Worm (Caenorhabditis elegans): Measurements from ENCODE around the gene drh-1.

Gene drh-1

ce11 chrIV:6585397-6585921, 27.7 kb downstream of the drh-1 start, which contains the start of the genes F38A5.2 and dnj-11:
TSS of gene F38A5.2 (minus strand) at chrIV:6585400.
TSS of gene dnj-11 (plus strand) at chrIV:6585871.
- peak; percentile 76 for TF ChIP-seq hmg-11 (tag; optimal IDR thresholded peaks at IDR 0.05)
- peak; percentile 82 for TF ChIP-seq snpc-4 (tag; optimal IDR thresholded peaks at IDR 0.05)
- peak; percentile 94 for TF ChIP-seq lin-15B (tag; optimal IDR thresholded peaks at IDR 0.05)
- no peak for TF ChIP-seq ceh-82 (tag; optimal IDR thresholded peaks at IDR 0.05)
- TF ChIP-seq nhr-11 (tag; optimal IDR thresholded peaks at IDR 0.05) = no peak
- peak; percentile 85 for TF ChIP-seq nhr-23 (tag; optimal IDR thresholded peaks at IDR 0.05)
- TF ChIP-seq fkh-2 (tag; optimal IDR thresholded peaks at IDR 0.05) = no peak
- peak; percentile 86 for TF ChIP-seq nfya-1 (tag; optimal IDR thresholded peaks at IDR 0.05; ENCODE audit: insufficient read depth)
- peak; percentile 97 for TF ChIP-seq pha-4 (tag; optimal IDR thresholded peaks at IDR 0.05)
- TF ChIP-seq nhr-43 (tag; optimal IDR thresholded peaks at IDR 0.05; ENCODE audit: poor library complexity, severe bottlenecking) = peak; percentile 69
- TF ChIP-seq nhr-25 (tag; optimal IDR thresholded peaks at IDR 0.05) = peak; percentile 89
- TF ChIP-seq ceh-28 (tag; optimal IDR thresholded peaks at IDR 0.05) = peak; percentile 18
- TF ChIP-seq jun-1 (tag; optimal IDR thresholded peaks at IDR 0.05) = peak; percentile 34
- TF ChIP-seq nhr-67 (tag; optimal IDR thresholded peaks at IDR 0.05) = no peak
- peak; percentile 83 for TF ChIP-seq skn-1 (tag; optimal IDR thresholded peaks at IDR 0.05)
- peak; percentile 68 for TF ChIP-seq R02D3.7 (tag; optimal IDR thresholded peaks at IDR 0.05)
- peak; percentile 44 for TF ChIP-seq fkh-10 (GFP tag; optimal IDR thresholded peaks at IDR 0.05)
- no peak for TF ChIP-seq ceh-9 (tag; optimal IDR thresholded peaks at IDR 0.05)
- TF ChIP-seq unc-39 (tag; optimal IDR thresholded peaks at IDR 0.05) = no peak
- TF ChIP-seq ama-1 (optimal IDR thresholded peaks at IDR 0.05) = no peak
- TF ChIP-seq lin-39 (tag; optimal IDR thresholded peaks at IDR 0.05) = peak; percentile 64
- TF ChIP-seq pqm-1 (tag; optimal IDR thresholded peaks at IDR 0.05) = peak; percentile 62
- TF ChIP-seq egl-27 (tag; optimal IDR thresholded peaks at IDR 0.05) = no peak
- TF ChIP-seq egl-5 (tag; optimal IDR thresholded peaks at IDR 0.05) = peak; percentile 71
- peak; percentile 28 for TF ChIP-seq elt-2 (tag; optimal IDR thresholded peaks at IDR 0.05)
- TF ChIP-seq sea-2 (GFP tag; optimal IDR thresholded peaks at IDR 0.05) = no peak
- TF ChIP-seq lsy-12 (tag; optimal IDR thresholded peaks at IDR 0.05) = peak; percentile 27

ce11 chrIV:6582604-6583003, 30.5 kb downstream of the drh-1 start, which contains the start of gene odr-8:
TSS of gene odr-8 (minus strand) at chrIV:6582704.
- no peak for TF ChIP-seq ceh-9 (tag; optimal IDR thresholded peaks at IDR 0.05)
- no peak for TF ChIP-seq daf-12 (tag; optimal IDR thresholded peaks at IDR 0.05)
- TF ChIP-seq nhr-23 (tag; optimal IDR thresholded peaks at IDR 0.05) = no peak
- TF ChIP-seq R02D3.7 (tag; optimal IDR thresholded peaks at IDR 0.05) = no peak
- TF ChIP-seq nhr-43 (tag; optimal IDR thresholded peaks at IDR 0.05; ENCODE audit: poor library complexity, severe bottlenecking) = no peak

- TF ChIP-seq elt-3 (tag; optimal IDR thresholded peaks at IDR 0.05) = no peak
- TF ChIP-seq egl-27 (tag; optimal IDR thresholded peaks at IDR 0.05) = no peak
- TF ChIP-seq fkh-10 (GFP tag; optimal IDR thresholded peaks at IDR 0.05) = no peak
- TF ChIP-seq sea-2 (GFP tag; optimal IDR thresholded peaks at IDR 0.05) = no peak
- TF ChIP-seq elt-2 (tag; optimal IDR thresholded peaks at IDR 0.05) = no peak
- no peak for TF ChIP-seq nhr-23 (tag; optimal IDR thresholded peaks at IDR 0.05)
These were observed 31.5 kb downstream of the drh-1 start for ce11 chrIV:6581658-6582057.

DNA sequence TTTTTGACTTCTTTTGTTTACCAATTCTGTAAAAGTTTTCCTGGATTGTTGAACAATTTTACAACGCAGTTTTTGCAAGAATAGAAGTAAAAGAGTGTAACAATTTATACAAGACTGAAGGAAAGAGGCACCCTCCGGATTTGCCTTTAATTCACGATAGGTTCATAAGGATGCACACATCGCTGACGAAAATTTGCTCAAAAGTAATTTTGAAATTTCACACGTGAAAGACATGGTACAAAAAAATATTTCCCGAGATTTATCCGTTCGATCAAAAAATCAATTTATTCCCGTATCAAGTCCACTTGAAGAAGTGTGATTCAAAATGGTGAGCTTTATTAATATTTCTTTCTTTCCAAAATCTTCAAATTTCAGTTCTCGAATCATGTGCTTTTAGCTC, 35.2 kb downstream of the drh-1 start, which contains the start of gene C43G2.3:
TSS of gene C43G2.3 (plus strand) at position 301 of the 400 bp plus-strand sequence.
- TF ChIP-seq mdl-1 (tag; optimal IDR thresholded peaks at IDR 0.05) (no peak), snpc-4 (tag; optimal IDR thresholded peaks at IDR 0.05) (no peak), unc-62 (GFP tag; optimal IDR thresholded peaks at IDR 0.05) (no peak), nhr-23 (tag; optimal IDR thresholded peaks at IDR 0.05) (no peak), nhr-43 (tag; optimal IDR thresholded peaks at IDR 0.05; ENCODE audit: poor library complexity, severe bottlenecking) (no peak), egl-27 (tag; optimal IDR thresholded peaks at IDR 0.05) (no peak), daf-12 (tag; optimal IDR thresholded peaks at IDR 0.05) (no peak), ceh-9 (tag; optimal IDR thresholded peaks at IDR 0.05) (no peak), skn-1 (tag; optimal IDR thresholded peaks at IDR 0.05) (no peak), R02D3.7 (tag; optimal IDR thresholded peaks at IDR 0.05) (no peak), tbx-2 (tag; optimal IDR thresholded peaks at IDR 0.05) (no peak), ztf-4 (tag; optimal IDR thresholded peaks at IDR 0.05) (no peak), nhr-77 (tag; optimal IDR thresholded peaks at IDR 0.05) (no peak), ceh-28 (tag; optimal IDR thresholded peaks at IDR 0.05) (no peak), lin-15B (tag; optimal IDR thresholded peaks at IDR 0.05) (no peak)
